Worm (Caenorhabditis elegans) whole organism, L3 larva: ENCODE measurements around the gene clec-136.

Source experiments
- ZK546.5 ChIP-seq: sonication (generic microtip); optimal IDR thresholded peaks from 2 replicates; lab custom pipeline; 2017; ENCODE audit warnings: missing biosample characterization, missing genetic modification characterization
- aly-2 ChIP-seq: fragments of 150-350 bp; optimal IDR thresholded peaks from 2 replicates; lab custom pipeline; 2014; ENCODE audit warnings: missing biosample characterization, missing genetic modification characterization
- ama-1 ChIP-seq: fragments of 150-350 bp; optimal IDR thresholded peaks from 2 replicates; lab custom pipeline; 2018
- ceh-16 ChIP-seq: sonication (generic microtip); optimal IDR thresholded peaks from 2 replicates; lab custom pipeline; 2017; ENCODE audit warnings: missing biosample characterization, missing genetic modification characterization
- ceh-28 ChIP-seq: fragments of 150-350 bp; optimal IDR thresholded peaks from 2 replicates; lab custom pipeline; 2014; ENCODE audit warnings: missing biosample characterization, missing genetic modification reagents, missing genetic modification characterization
- ceh-82 ChIP-seq: fragments of 150-350 bp; optimal IDR thresholded peaks from 2 replicates; lab custom pipeline; 2014; ENCODE audit warnings: missing biosample characterization, missing genetic modification characterization
- ceh-9 ChIP-seq: sonication (generic microtip); optimal IDR thresholded peaks from 2 replicates; lab custom pipeline; 2018; ENCODE audit warnings: missing biosample characterization, missing genetic modification characterization
- daf-12 ChIP-seq: fragments of 150-350 bp; optimal IDR thresholded peaks from 2 replicates; lab custom pipeline; 2014; ENCODE audit warnings: missing biosample characterization, missing genetic modification reagents, missing genetic modification characterization
- egl-27 ChIP-seq: sonication (generic microtip); optimal IDR thresholded peaks from 4 replicates; lab custom pipeline; 2017; ENCODE audit warnings: missing biosample characterization, missing genetic modification reagents, missing genetic modification characterization
- egl-5 ChIP-seq: fragments of 150-350 bp; optimal IDR thresholded peaks from 2 replicates; lab custom pipeline; 2017; ENCODE audit warnings: missing biosample characterization, missing genetic modification reagents, missing genetic modification characterization, inconsistent platforms
- elt-1 ChIP-seq: fragments of 150-350 bp; optimal IDR thresholded peaks from 2 replicates; lab custom pipeline; 2014; ENCODE audit warnings: missing biosample characterization, missing genetic modification characterization
- elt-2 ChIP-seq: sonication (generic microtip); optimal IDR thresholded peaks from 2 replicates; lab custom pipeline; 2016; ENCODE audit warnings: missing genetic modification reagents, mild to moderate bottlenecking, missing genetic modification characterization, missing compliant biosample characterization
- eor-1 ChIP-seq, 2 experiments: fragments of 150-350 bp; optimal IDR thresholded peaks; 2 replicates each; lab custom pipeline; 2014 to 2018; ENCODE audit warnings: missing biosample characterization in 2 of 2, missing genetic modification characterization in 2 of 2
- fkh-10 ChIP-seq: sonication (generic microtip); optimal IDR thresholded peaks from 2 replicates; lab custom pipeline; 2017; ENCODE audit warnings: missing biosample characterization, missing genetic modification reagents, missing genetic modification characterization
- fkh-2 ChIP-seq: fragments of 150-350 bp; optimal IDR thresholded peaks from 2 replicates; lab custom pipeline; 2014; ENCODE audit warnings: missing biosample characterization, missing genetic modification reagents, missing genetic modification characterization
- hmg-11 ChIP-seq: sonication (generic microtip); optimal IDR thresholded peaks from 2 replicates; lab custom pipeline; 2016; ENCODE audit warnings: missing genetic modification characterization, missing compliant biosample characterization
- jun-1 ChIP-seq: fragments of 150-350 bp; optimal IDR thresholded peaks from 2 replicates; lab custom pipeline; 2014; ENCODE audit warnings: missing biosample characterization, missing genetic modification reagents, missing genetic modification characterization
- lin-15B ChIP-seq: fragments of 150-350 bp; optimal IDR thresholded peaks from 2 replicates; lab custom pipeline; 2014; ENCODE audit warnings: missing biosample characterization, missing genetic modification characterization
- lin-39 ChIP-seq: fragments of 150-350 bp; optimal IDR thresholded peaks from 2 replicates; lab custom pipeline; 2018; ENCODE audit warnings: missing biosample characterization, missing genetic modification reagents, missing genetic modification characterization
- lsy-12 ChIP-seq: sonication (generic microtip); optimal IDR thresholded peaks from 2 replicates; lab custom pipeline; 2016; ENCODE audit warnings: mild to moderate bottlenecking, missing genetic modification characterization, missing compliant biosample characterization
- mdl-1 ChIP-seq: fragments of 150-350 bp; optimal IDR thresholded peaks from 2 replicates; lab custom pipeline; 2014; ENCODE audit warnings: missing biosample characterization, missing genetic modification characterization
- nfya-1 ChIP-seq: sonication (generic microtip); optimal IDR thresholded peaks from 2 replicates; lab custom pipeline; 2017; ENCODE audit warnings: missing genetic modification characterization, mild to moderate bottlenecking, missing compliant biosample characterization, antibody characterized with exemption, moderate library complexity; ENCODE audit not compliant: insufficient read depth
- nhr-11 ChIP-seq: fragments of 150-350 bp; optimal IDR thresholded peaks from 2 replicates; lab custom pipeline; 2014; ENCODE audit warnings: missing biosample characterization, missing genetic modification characterization
- nhr-23 ChIP-seq: fragments of 150-350 bp; optimal IDR thresholded peaks from 2 replicates; lab custom pipeline; 2014; ENCODE audit warnings: missing biosample characterization, missing genetic modification reagents, missing genetic modification characterization
- nhr-237 ChIP-seq: fragments of 150-350 bp; optimal IDR thresholded peaks from 2 replicates; lab custom pipeline; 2014; ENCODE audit warnings: missing biosample characterization, missing genetic modification characterization
- nhr-43 ChIP-seq: sonication (generic microtip); optimal IDR thresholded peaks from 2 replicates; lab custom pipeline; 2016; ENCODE audit warnings: mild to moderate bottlenecking, missing genetic modification characterization, missing compliant biosample characterization; ENCODE audit not compliant: poor library complexity, severe bottlenecking
- nhr-67 ChIP-seq: fragments of 150-350 bp; optimal IDR thresholded peaks from 2 replicates; lab custom pipeline; 2014; ENCODE audit warnings: missing biosample characterization, missing genetic modification characterization
- nhr-77 ChIP-seq: fragments of 150-350 bp; optimal IDR thresholded peaks from 2 replicates; lab custom pipeline; 2014; ENCODE audit warnings: missing biosample characterization, missing genetic modification characterization
- pqm-1 ChIP-seq: fragments of 150-350 bp; optimal IDR thresholded peaks from 2 replicates; lab custom pipeline; 2017; ENCODE audit warnings: missing biosample characterization, missing genetic modification characterization, inconsistent platforms
- skn-1 ChIP-seq: fragments of 150-350 bp; optimal IDR thresholded peaks from 2 replicates; lab custom pipeline; 2014; ENCODE audit warnings: missing biosample characterization, missing genetic modification characterization
- snpc-4 ChIP-seq: fragments of 150-350 bp; optimal IDR thresholded peaks from 2 replicates; lab custom pipeline; 2014; ENCODE audit warnings: missing biosample characterization, missing genetic modification characterization
- tbx-2 ChIP-seq: sonication (generic microtip); optimal IDR thresholded peaks from 2 replicates; lab custom pipeline; 2016; ENCODE audit warnings: mild to moderate bottlenecking, missing genetic modification characterization, missing compliant biosample characterization
- unc-39 ChIP-seq: sonication (generic microtip); optimal IDR thresholded peaks from 4 replicates; lab custom pipeline; 2017; ENCODE audit warnings: missing biosample characterization, missing genetic modification characterization
- unc-62 ChIP-seq: fragments of 150-350 bp; sonication (generic microtip); optimal IDR thresholded peaks from 4 replicates; lab custom pipeline; 2014; ENCODE audit warnings: missing biosample characterization, missing genetic modification reagents, missing genetic modification characterization
- zag-1 ChIP-seq: fragments of 150-350 bp; optimal IDR thresholded peaks from 2 replicates; lab custom pipeline; 2014; ENCODE audit warnings: missing biosample characterization, missing genetic modification characterization
- ztf-11 ChIP-seq: fragments of 150-350 bp; optimal IDR thresholded peaks from 2 replicates; lab custom pipeline; 2014; ENCODE audit warnings: missing biosample characterization, missing genetic modification characterization
- ztf-4 ChIP-seq: fragments of 150-350 bp; optimal IDR thresholded peaks from 2 replicates; lab custom pipeline; 2014; ENCODE audit warnings: missing biosample characterization, missing genetic modification characterization

Gene clec-136

DNA sequence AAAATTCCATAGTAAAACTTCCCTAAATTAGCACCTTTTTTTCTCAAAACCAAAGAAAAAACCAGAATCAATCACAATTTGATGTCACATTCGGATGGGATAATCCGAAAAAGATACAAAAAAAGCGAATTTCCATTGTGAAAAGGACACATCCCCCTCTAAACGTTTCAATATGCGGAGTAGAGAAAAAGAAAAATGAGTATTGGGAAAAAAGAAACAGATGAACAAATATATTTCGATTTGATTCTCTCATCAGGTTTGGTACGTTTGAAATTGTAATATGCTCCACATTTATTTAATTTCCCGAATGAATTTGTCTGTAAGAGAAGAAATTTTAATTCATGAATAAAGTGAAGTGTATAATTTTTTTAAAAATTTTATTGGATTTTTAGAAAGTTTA is 41.9 kb upstream of the clec-136 start:
- TF ChIP-seq lin-15B (tag; lab: Kevin White, UChicago) (no peak), snpc-4 (tag; lab: Kevin White, UChicago) (no peak), aly-2 (tag; lab: Kevin White, UChicago) (no peak), jun-1 (tag; lab: Kevin White, UChicago) (no peak), mdl-1 (tag; lab: Kevin White, UChicago) (no peak), lin-39 (tag; lab: Kevin White, UChicago) (no peak), unc-39 (tag; lab: Kevin White, UChicago) (no peak), pqm-1 (tag; lab: Kevin White, UChicago) (no peak), ZK546.5 (tag; lab: Kevin White, UChicago) (no peak), daf-12 (tag; lab: Kevin White, UChicago) (no peak), tbx-2 (tag; lab: Kevin White, UChicago) (no peak), egl-5 (tag; lab: Kevin White, UChicago) (no peak), ama-1 (lab: Kevin White, UChicago) (no peak), ceh-82 (tag; lab: Kevin White, UChicago) (no peak), ceh-28 (tag; lab: Kevin White, UChicago) (no peak)

DNA sequence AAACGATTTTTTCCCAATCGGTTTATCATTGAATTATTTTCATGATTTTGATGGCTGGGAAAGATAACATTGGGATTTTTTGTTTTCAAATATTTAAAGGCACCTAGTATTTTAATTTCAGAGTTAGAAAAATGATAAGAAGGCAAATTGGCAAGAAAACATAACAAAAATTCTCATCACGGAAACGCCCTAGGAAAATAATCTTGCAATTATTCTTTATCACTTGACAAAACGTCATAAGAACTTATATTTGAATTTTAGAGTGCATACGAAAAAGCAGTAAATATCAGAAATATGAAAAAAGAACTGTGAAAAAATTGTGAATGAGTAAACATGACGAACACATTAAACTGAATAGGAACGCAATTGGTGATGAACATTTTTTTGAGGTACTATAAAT is 41.0 kb upstream of the clec-136 start:
- TF ChIP-seq ztf-11 (tag; lab: Kevin White, UChicago), result no peak
- no peak for TF ChIP-seq nhr-237 (tag; lab: Kevin White, UChicago)
- no peak for TF ChIP-seq mdl-1 (tag; lab: Kevin White, UChicago)
- TF ChIP-seq elt-2, result peak; percentile 65
- TF ChIP-seq hmg-11 (tag; lab: Kevin White, UChicago), result no peak
- TF ChIP-seq lin-15B (tag; lab: Kevin White, UChicago), result no peak
- no peak for TF ChIP-seq eor-1 (tag; optimal IDR thresholded peaks at IDR 0.05; lab: Kevin White, UChicago)
- no peak for TF ChIP-seq elt-1 (tag; lab: Kevin White, UChicago)

ce11 chrII:4655834-4656233 is 39.5 kb upstream of the clec-136 start, which contains the start of gene fut-6:
Gene fut-6, minus strand, starts transcription at chrII:4655934.
- TF ChIP-seq snpc-4 (tag; lab: Kevin White, UChicago), result no peak
- TF ChIP-seq nhr-77 (tag; lab: Kevin White, UChicago), result no peak
- TF ChIP-seq skn-1 (tag; lab: Kevin White, UChicago), result no peak
- no peak for TF ChIP-seq nhr-11 (tag; lab: Kevin White, UChicago)
- no peak for TF ChIP-seq fkh-2 (tag; lab: Kevin White, UChicago)
- no peak for TF ChIP-seq nhr-67 (tag; lab: Kevin White, UChicago)
- no peak for TF ChIP-seq fkh-10 (GFP tag; lab: Kevin White, UChicago)
- TF ChIP-seq hmg-11 (tag; lab: Kevin White, UChicago), result no peak
- no peak for TF ChIP-seq jun-1 (tag; lab: Kevin White, UChicago)
- no peak for TF ChIP-seq unc-62 (GFP tag; lab: Kevin White, UChicago)
- no peak for TF ChIP-seq ceh-9 (tag; lab: Kevin White, UChicago)
- TF ChIP-seq aly-2 (tag; lab: Kevin White, UChicago), result no peak
- TF ChIP-seq elt-1 (tag; lab: Kevin White, UChicago), result no peak
- TF ChIP-seq nhr-43 (tag; lab: Kevin White, UChicago), result no peak
- TF ChIP-seq ceh-16 (tag; lab: Kevin White, UChicago), result no peak
- no peak for TF ChIP-seq eor-1 (tag; optimal IDR thresholded peaks at IDR 0.05; lab: Kevin White, UChicago)
- no peak for TF ChIP-seq ama-1 (lab: Kevin White, UChicago)

- TF ChIP-seq pqm-1 (tag; lab: Kevin White, UChicago), result no peak
- TF ChIP-seq ZK546.5 (tag; lab: Kevin White, UChicago), result no peak
- no peak for TF ChIP-seq egl-27
- no peak for TF ChIP-seq ztf-4 (tag; lab: Kevin White, UChicago)
- TF ChIP-seq skn-1 (tag; lab: Kevin White, UChicago), result no peak
- no peak for TF ChIP-seq jun-1 (tag; lab: Kevin White, UChicago)
- no peak for TF ChIP-seq nhr-77 (tag; lab: Kevin White, UChicago)
- no peak for TF ChIP-seq hmg-11 (tag; lab: Kevin White, UChicago)
- no peak for TF ChIP-seq tbx-2 (tag; lab: Kevin White, UChicago)
- no peak for TF ChIP-seq ceh-82 (tag; lab: Kevin White, UChicago)
- no peak for TF ChIP-seq ceh-9 (tag; lab: Kevin White, UChicago)
- TF ChIP-seq elt-2, result no peak
- TF ChIP-seq lsy-12, result no peak
- no peak for TF ChIP-seq zag-1 (tag; lab: Kevin White, UChicago)
- TF ChIP-seq nhr-23 (tag; lab: Kevin White, UChicago), result no peak
- TF ChIP-seq nfya-1 (tag; lab: Kevin White, UChicago), result no peak
Observed at ce11 chrII:4650072-4650471, 33.7 kb upstream of the clec-136 start.
